Fruit fly (Drosophila melanogaster): ENCODE results near the gene qtc.

The qtc gene

DNA sequence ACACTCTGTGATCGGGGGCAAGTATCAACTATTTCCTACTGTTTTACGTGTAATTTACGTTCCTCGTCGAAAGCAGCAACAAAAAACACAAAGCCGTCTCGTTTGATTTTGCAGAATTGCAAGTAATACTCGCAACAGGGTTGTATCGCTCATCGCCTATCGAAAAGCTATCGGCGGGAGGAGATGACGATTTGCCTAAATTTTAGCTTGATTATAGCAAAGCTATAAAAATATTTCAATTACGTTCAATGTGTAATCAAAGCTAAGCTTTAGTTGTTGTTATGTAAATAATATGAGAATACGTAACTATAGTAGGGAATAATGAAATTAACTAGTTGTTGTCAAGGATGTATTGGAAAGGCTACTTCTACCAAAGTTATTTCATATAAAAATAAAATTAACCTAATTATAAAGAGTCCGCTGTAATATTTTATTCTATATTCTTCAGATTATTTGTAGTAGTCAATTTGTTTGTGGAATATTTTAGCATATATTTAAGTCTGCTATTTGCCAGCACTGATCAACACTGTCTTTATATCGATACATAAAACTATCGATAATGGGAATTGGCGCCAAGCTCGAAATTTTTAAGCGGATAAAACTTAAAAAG lies 865 bp upstream of the qtc start, which contains the start of gene Rpn11:
Rpn11 (minus strand) TSS at position 146 of the 610 bp plus-strand sequence.
- TF ChIP-seq N (GFP tag; optimal IDR thresholded peaks at IDR 0.05) (no peak), sage (GFP tag; optimal IDR thresholded peaks at IDR 0.05) (no peak), lola (GFP tag; optimal IDR thresholded peaks at IDR 0.05) (no peak), woc (GFP tag; optimal IDR thresholded peaks at IDR 0.05) (peak; percentile 81), Hr83 (GFP tag; optimal IDR thresholded peaks at IDR 0.05; ENCODE audit: poor library complexity, severe bottlenecking) (peak; percentile 5), ey (GFP tag; optimal IDR thresholded peaks at IDR 0.05) (peak; percentile 8), CG9705 (GFP tag; optimal IDR thresholded peaks at IDR 0.05) (peak; percentile 43), Rel (GFP tag; optimal IDR thresholded peaks at IDR 0.05) (no peak), Rel (tag; optimal IDR thresholded peaks at IDR 0.05) (no peak), usp (GFP tag; optimal IDR thresholded peaks at IDR 0.05) (no peak), Vsx2 (GFP tag; optimal IDR thresholded peaks at IDR 0.05; ENCODE audit: partially characterized antibody) (no peak), Jra (GFP tag; optimal IDR thresholded peaks at IDR 0.05) (peak; percentile 66), HLH106 (tag; optimal IDR thresholded peaks at IDR 0.05) (peak; percentile 69), Abd-B (GFP tag; optimal IDR thresholded peaks at IDR 0.05) (no peak), sv (GFP tag; optimal IDR thresholded peaks at IDR 0.05) (peak; percentile 26), brk (GFP tag; optimal IDR thresholded peaks at IDR 0.05) (peak; percentile 54), h (GFP tag; optimal IDR thresholded peaks at IDR 0.05) (peak; percentile 69), fru (GFP tag; optimal IDR thresholded peaks at IDR 0.05) (peak; percentile 66), rgr (GFP tag; optimal IDR thresholded peaks at IDR 0.05) (peak; percentile 42), Mio (GFP tag; optimal IDR thresholded peaks at IDR 0.05) (no peak), br (GFP tag; optimal IDR thresholded peaks at IDR 0.05) (peak; percentile 43), GATAd (GFP tag; optimal IDR thresholded peaks at IDR 0.05) (no peak), tai (GFP tag; optimal IDR thresholded peaks at IDR 0.05) (no peak), psq (GFP tag; optimal IDR thresholded peaks at IDR 0.05) (peak; percentile 41), dmrt93B (GFP tag; optimal IDR thresholded peaks at IDR 0.05) (peak; percentile 39), dsf (GFP tag; optimal IDR thresholded peaks at IDR 0.05; ENCODE audit: borderline replicate concordance) (no peak), Hnf4 (GFP tag; optimal IDR thresholded peaks at IDR 0.05) (peak; percentile 10), pan (optimal IDR thresholded peaks at IDR 0.05) (no peak), Sp1 (GFP tag; optimal IDR thresholded peaks at IDR 0.05) (peak; percentile 73), dl (GFP tag; optimal IDR thresholded peaks at IDR 0.05; ENCODE audit: insufficient read depth in 1 of 2, partially characterized antibody in 2 of 2) (no peak), CG32264 (GFP tag; optimal IDR thresholded peaks at IDR 0.05) (no peak), Myc (optimal IDR thresholded peaks at IDR 0.05) (peak; percentile 91), foxo (GFP tag; optimal IDR thresholded peaks at IDR 0.05) (peak in 1 of 2 experiments; percentile 74), Dfd (GFP tag; optimal IDR thresholded peaks at IDR 0.05) (no peak)

DNA sequence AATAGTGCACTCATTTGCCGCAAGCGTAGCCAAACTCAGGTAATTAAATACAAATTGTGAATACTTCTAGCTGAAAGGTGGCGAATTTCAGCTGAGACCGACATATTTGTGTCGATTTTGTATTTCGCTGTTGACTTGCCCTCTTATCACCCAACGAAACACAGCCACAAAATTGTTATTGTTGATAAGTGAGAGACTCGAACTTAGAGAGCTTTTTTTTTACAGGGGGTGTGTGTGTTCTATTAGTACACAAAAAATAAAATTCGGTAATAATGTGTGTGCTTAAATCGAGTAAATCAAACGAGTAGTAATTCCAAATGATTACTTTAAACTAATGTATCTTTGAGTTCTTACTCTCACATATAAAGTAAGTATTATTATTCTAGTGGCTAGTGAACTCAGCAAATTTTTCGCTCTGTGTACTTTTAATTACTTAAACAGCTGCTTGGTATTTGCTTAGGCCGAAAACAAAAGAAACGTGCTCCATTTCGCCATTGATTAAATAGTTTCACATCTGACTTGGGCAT lies 400 bp downstream of the qtc start:
- peak; percentile 83 for TF ChIP-seq br (GFP tag; optimal IDR thresholded peaks at IDR 0.05)
- TF ChIP-seq Dif (GFP tag; optimal IDR thresholded peaks at IDR 0.05; ENCODE audit: partially characterized antibody), result no peak
- no peak for TF ChIP-seq Abd-B (GFP tag; optimal IDR thresholded peaks at IDR 0.05)
- no peak for TF ChIP-seq Hr78 (GFP tag; optimal IDR thresholded peaks at IDR 0.05)
- TF ChIP-seq CrebA (GFP tag; optimal IDR thresholded peaks at IDR 0.05; ENCODE audit: borderline replicate concordance), result no peak
- TF ChIP-seq fru (GFP tag; optimal IDR thresholded peaks at IDR 0.05), result peak; percentile 92
- TF ChIP-seq ey (GFP tag; optimal IDR thresholded peaks at IDR 0.05), result peak; percentile 79
- TF ChIP-seq jim (GFP tag; optimal IDR thresholded peaks at IDR 0.05), result no peak
- TF ChIP-seq Sp1 (GFP tag; optimal IDR thresholded peaks at IDR 0.05), result peak; percentile 82
- TF ChIP-seq tai (GFP tag; optimal IDR thresholded peaks at IDR 0.05), result no peak
- peak; percentile 71 for TF ChIP-seq psq (GFP tag; optimal IDR thresholded peaks at IDR 0.05)
- TF ChIP-seq brk (GFP tag; optimal IDR thresholded peaks at IDR 0.05), result peak; percentile 82
- peak; percentile 46 for TF ChIP-seq dmrt93B (GFP tag; optimal IDR thresholded peaks at IDR 0.05)
- TF ChIP-seq sage (GFP tag; optimal IDR thresholded peaks at IDR 0.05), result peak; percentile 80
- no peak for TF ChIP-seq Rel (GFP tag; optimal IDR thresholded peaks at IDR 0.05)
- peak; percentile 13 for TF ChIP-seq Rel (tag; optimal IDR thresholded peaks at IDR 0.05)
- peak; percentile 42 for TF ChIP-seq HLH106 (tag; optimal IDR thresholded peaks at IDR 0.05)
- no peak for TF ChIP-seq pan (optimal IDR thresholded peaks at IDR 0.05)
- TF ChIP-seq dsf (GFP tag; optimal IDR thresholded peaks at IDR 0.05; ENCODE audit: borderline replicate concordance), result peak; percentile 13
- TF ChIP-seq CG32264 (GFP tag; optimal IDR thresholded peaks at IDR 0.05), result peak; percentile 48
- peak; percentile 88 for TF ChIP-seq OdsH (GFP tag; optimal IDR thresholded peaks at IDR 0.05)
- TF ChIP-seq Mio (GFP tag; optimal IDR thresholded peaks at IDR 0.05), result peak; percentile 0
- TF ChIP-seq Hr83 (GFP tag; optimal IDR thresholded peaks at IDR 0.05; ENCODE audit: poor library complexity, severe bottlenecking), result peak; percentile 68
- TF ChIP-seq GATAd (GFP tag; optimal IDR thresholded peaks at IDR 0.05), result no peak
- peak; percentile 52 for TF ChIP-seq woc (GFP tag; optimal IDR thresholded peaks at IDR 0.05)
- peak; percentile 85 for TF ChIP-seq h (GFP tag; optimal IDR thresholded peaks at IDR 0.05)
- peak; percentile 75 for TF ChIP-seq Jra (GFP tag; optimal IDR thresholded peaks at IDR 0.05)
- peak; percentile 81 for TF ChIP-seq Hnf4 (GFP tag; optimal IDR thresholded peaks at IDR 0.05)
- peak; percentile 64 for TF ChIP-seq sv (GFP tag; optimal IDR thresholded peaks at IDR 0.05)
- peak in 1 of 2 experiments; percentile 93 for TF ChIP-seq foxo (GFP tag; optimal IDR thresholded peaks at IDR 0.05)
- TF ChIP-seq Dfd (GFP tag; optimal IDR thresholded peaks at IDR 0.05), result no peak
- peak; percentile 85 for TF ChIP-seq rgr (GFP tag; optimal IDR thresholded peaks at IDR 0.05)

All from whole organism, wandering third instar larva.